Worm (Caenorhabditis elegans): ENCODE results near the gene C16C8.27.

ce11 chrII:3399212-3399611 is 42.3 kb upstream of the C16C8.27 start, which contains the start of gene nep-9:
- no peak for TF ChIP-seq ceh-16 (tag; optimal IDR thresholded peaks at IDR 0.05)
- TF ChIP-seq lsy-2 (tag; optimal IDR thresholded peaks at IDR 0.05), result no peak
- no peak for TF ChIP-seq ama-1 (optimal IDR thresholded peaks at IDR 0.05)
- no peak for TF ChIP-seq lin-13 (GFP tag; optimal IDR thresholded peaks at IDR 0.05)
- TF ChIP-seq R02D3.7 (tag; optimal IDR thresholded peaks at IDR 0.05), result no peak
- no peak for TF ChIP-seq ceh-82 (tag; optimal IDR thresholded peaks at IDR 0.05)
- no peak for TF ChIP-seq alr-1 (tag; optimal IDR thresholded peaks at IDR 0.05)
- no peak for TF ChIP-seq nhr-77 (tag; optimal IDR thresholded peaks at IDR 0.05)
